Worm (Caenorhabditis elegans) whole organism, young adult: ENCODE results near the gene K01D12.5.

Experiments used
- D2030.7 ChIP-seq: fragments of 200-800 bp; sonication (Bioruptor generic); IDR thresholded peaks from 2 replicates; pipeline ENCODE4 v1.3.6; 2022; ENCODE audit warnings: missing genetic modification reagents, missing genetic modification characterization, missing compliant biosample characterization
- F33H1.4 ChIP-seq: fragments of 200-800 bp; sonication (Bioruptor generic); IDR thresholded peaks from 2 replicates; pipeline ENCODE4 v1.3.6; 2022; ENCODE audit warnings: missing genetic modification reagents, missing genetic modification characterization, missing compliant biosample characterization
- F37B4.10 ChIP-seq: fragments of 200-800 bp; sonication (Bioruptor generic); IDR thresholded peaks from 2 replicates; pipeline ENCODE4 v1.3.6; 2022; ENCODE audit warnings: missing genetic modification characterization, missing compliant biosample characterization
- F57A8.1 ChIP-seq: fragments of 200-800 bp; sonication (Bioruptor generic); optimal IDR thresholded peaks from 2 replicates; lab custom pipeline; 2018; ENCODE audit warnings: mild to moderate bottlenecking, missing genetic modification characterization, moderate library complexity, missing compliant biosample characterization
- K12H6.12 ChIP-seq: fragments of 200-800 bp; sonication (Bioruptor generic); optimal IDR thresholded peaks from 2 replicates; lab custom pipeline; 2018; ENCODE audit warnings: mild to moderate bottlenecking, missing genetic modification characterization, missing compliant biosample characterization
- T07F8.4 ChIP-seq: sonication (generic microtip); optimal IDR thresholded peaks from 2 replicates; lab custom pipeline; 2016; ENCODE audit warnings: mild to moderate bottlenecking, missing genetic modification characterization, moderate library complexity, missing compliant biosample characterization
- Y56A3A.18 ChIP-seq: fragments of 200-800 bp; sonication (Bioruptor generic); IDR thresholded peaks from 2 replicates; pipeline ENCODE4 v1.3.6; 2022; ENCODE audit warnings: missing genetic modification reagents, missing genetic modification characterization, missing compliant biosample characterization
- Y67H2A.10 ChIP-seq: fragments of 200-800 bp; sonication (Bioruptor generic); conservative IDR thresholded peaks from 2 replicates; pipeline ENCODE4 v1.3.6; 2022; ENCODE audit warnings: missing genetic modification reagents, missing genetic modification characterization, missing compliant biosample characterization
- akir-1 ChIP-seq: fragments of 200-800 bp; sonication (Bioruptor generic); optimal IDR thresholded peaks from 2 replicates; lab custom pipeline; 2018; ENCODE audit warnings: mild to moderate bottlenecking, missing genetic modification characterization, moderate library complexity, missing compliant biosample characterization
- ama-1 ChIP-seq, 3 experiments: fragments of 150-350 bp in 1 of 3; sonication (generic microtip) in 2 of 3; optimal IDR thresholded peaks; 2 replicates each; lab custom pipeline; 2014 to 2018; ENCODE audit warnings: missing biosample characterization in 2 of 3, missing genetic modification characterization in 2 of 3, missing genetic modification reagents in 2 of 3
- attf-3 ChIP-seq: fragments of 200-800 bp; sonication (Bioruptor generic); conservative IDR thresholded peaks from 2 replicates; pipeline ENCODE4 v1.3.6; 2022; ENCODE audit warnings: missing genetic modification reagents, missing genetic modification characterization, missing compliant biosample characterization
- bed-1 ChIP-seq: fragments of 200-800 bp; sonication (Bioruptor generic); IDR thresholded peaks from 2 replicates; pipeline ENCODE4 v1.3.6; 2022; ENCODE audit warnings: missing genetic modification reagents, missing genetic modification characterization, missing compliant biosample characterization
- ceh-27 ChIP-seq: fragments of 200-800 bp; sonication (Bioruptor generic); optimal IDR thresholded peaks from 2 replicates; lab custom pipeline; 2018; ENCODE audit warnings: mild to moderate bottlenecking, missing genetic modification characterization, moderate library complexity, missing compliant biosample characterization
- ceh-58 ChIP-seq: fragments of 200-800 bp; sonication (Bioruptor generic); IDR thresholded peaks from 2 replicates; pipeline ENCODE4 v1.3.6; 2022; ENCODE audit warnings: missing genetic modification characterization, missing compliant biosample characterization
- die-1 ChIP-seq: sonication (generic microtip); optimal IDR thresholded peaks from 2 replicates; lab custom pipeline; 2016; ENCODE audit warnings: missing genotype, mild to moderate bottlenecking, missing genetic modification characterization, missing compliant biosample characterization
- gei-17 ChIP-seq: fragments of 200-800 bp; sonication (Bioruptor generic); optimal IDR thresholded peaks from 2 replicates; lab custom pipeline; 2018; ENCODE audit warnings: mild to moderate bottlenecking, missing genetic modification characterization, missing compliant biosample characterization
- hsf-1 ChIP-seq: fragments of 200-800 bp; sonication (Bioruptor generic); IDR thresholded peaks from 2 replicates; pipeline ENCODE4 v1.3.6; 2022; ENCODE audit warnings: missing genetic modification reagents, missing genetic modification characterization, missing compliant biosample characterization
- let-607 ChIP-seq, 2 experiments: fragments of 200-800 bp in 1 of 2; sonication (Bioruptor generic) in 1 of 2; sonication (generic microtip) in 1 of 2; optimal IDR thresholded peaks; 2 replicates each; lab custom pipeline; 2016 to 2018; ENCODE audit warnings: mild to moderate bottlenecking in 2 of 2, missing compliant biosample characterization in 2 of 2, missing genetic modification characterization in 2 of 2, moderate library complexity in 2 of 2, missing genotype in 1 of 2
- lin-26 ChIP-seq: fragments of 200-800 bp; sonication (Bioruptor generic); IDR thresholded peaks from 2 replicates; pipeline ENCODE4 v1.3.6; 2022; ENCODE audit warnings: missing genetic modification reagents, missing genetic modification characterization, missing compliant biosample characterization
- lin-35 ChIP-seq, 3 experiments: fragments of 150-350 bp in 2 of 3; sonication (generic microtip) in 1 of 3; optimal IDR thresholded peaks; 2 replicates each; lab custom pipeline; 2014 to 2018; ENCODE audit warnings: missing biosample characterization in 3 of 3, missing genetic modification characterization in 3 of 3, missing genetic modification reagents in 3 of 3
- lir-1 ChIP-seq: fragments of 200-800 bp; sonication (Bioruptor generic); conservative IDR thresholded peaks from 2 replicates; pipeline ENCODE4 v1.3.6; 2022; ENCODE audit warnings: missing genetic modification reagents, missing genetic modification characterization, missing compliant biosample characterization
- lsy-27 ChIP-seq: sonication (generic microtip); optimal IDR thresholded peaks from 2 replicates; lab custom pipeline; 2017; ENCODE audit warnings: missing genetic modification characterization, mild to moderate bottlenecking, missing compliant biosample characterization, antibody characterized with exemption, missing genotype, borderline replicate concordance; ENCODE audit not compliant: insufficient read depth
- madf-6 ChIP-seq: fragments of 200-800 bp; sonication (Bioruptor generic); IDR thresholded peaks from 2 replicates; pipeline ENCODE4 v1.3.6; 2022; ENCODE audit warnings: missing genetic modification reagents, missing genetic modification characterization, missing compliant biosample characterization
- mcd-1 ChIP-seq: fragments of 200-800 bp; sonication (Bioruptor generic); IDR thresholded peaks from 2 replicates; pipeline ENCODE4 v1.3.6; 2022; ENCODE audit warnings: missing genetic modification reagents, missing genetic modification characterization, missing compliant biosample characterization
- mes-4 ChIP-seq: sonication (generic microtip); optimal IDR thresholded peaks from 2 replicates; lab custom pipeline; 2016; ENCODE audit warnings: missing genotype, missing genetic modification characterization, missing compliant biosample characterization
- nhr-120 ChIP-seq: fragments of 200-800 bp; sonication (Bioruptor generic); IDR thresholded peaks from 2 replicates; pipeline ENCODE4 v1.3.6; 2022; ENCODE audit warnings: missing genetic modification characterization, missing compliant biosample characterization
- nhr-179 ChIP-seq: sonication (generic microtip); optimal IDR thresholded peaks from 2 replicates; lab custom pipeline; 2016; ENCODE audit warnings: mild to moderate bottlenecking, missing genetic modification characterization, missing compliant biosample characterization
- nhr-80 ChIP-seq: sonication (generic microtip); optimal IDR thresholded peaks from 2 replicates; lab custom pipeline; 2016; ENCODE audit warnings: missing genetic modification characterization, missing compliant biosample characterization
- nhr-90 ChIP-seq: sonication (generic microtip); optimal IDR thresholded peaks from 2 replicates; lab custom pipeline; 2016; ENCODE audit warnings: missing genotype, mild to moderate bottlenecking, missing genetic modification characterization, missing compliant biosample characterization
- pbrm-1 ChIP-seq: fragments of 200-800 bp; sonication (Bioruptor generic); IDR thresholded peaks from 2 replicates; pipeline ENCODE4 v1.3.6; 2022; ENCODE audit warnings: missing genetic modification reagents, missing genetic modification characterization, missing compliant biosample characterization
- pha-4 ChIP-seq: fragments of 150-350 bp; sonication (generic microtip); optimal IDR thresholded peaks from 2 replicates; lab custom pipeline; 2014; ENCODE audit warnings: missing biosample characterization, missing genetic modification reagents, missing genetic modification characterization
- sdz-38 ChIP-seq: sonication (generic microtip); optimal IDR thresholded peaks from 2 replicates; lab custom pipeline; 2016; ENCODE audit warnings: missing genotype, missing genetic modification characterization, missing compliant biosample characterization
- snpc-1.1 ChIP-seq: sonication (generic microtip); optimal IDR thresholded peaks from 2 replicates; lab custom pipeline; 2017; ENCODE audit warnings: missing genetic modification characterization, mild to moderate bottlenecking, missing compliant biosample characterization, antibody characterized with exemption, moderate library complexity, missing genotype, missing genetic modification reagents; ENCODE audit not compliant: insufficient read depth
- snpc-1.3 ChIP-seq: sonication (generic microtip); optimal IDR thresholded peaks from 2 replicates; lab custom pipeline; 2017; ENCODE audit warnings: missing genetic modification characterization, mild to moderate bottlenecking, missing compliant biosample characterization, antibody characterized with exemption, moderate library complexity, missing genotype, missing genetic modification reagents; ENCODE audit not compliant: insufficient read depth
- tbp1 ChIP-seq: fragments of 200-800 bp; sonication (Bioruptor generic); optimal IDR thresholded peaks from 2 replicates; lab custom pipeline; 2018; ENCODE audit warnings: mild to moderate bottlenecking, missing genetic modification characterization, missing compliant biosample characterization
- tbx-9 ChIP-seq: sonication (generic microtip); optimal IDR thresholded peaks from 2 replicates; lab custom pipeline; 2016; ENCODE audit warnings: borderline replicate concordance, missing genetic modification characterization, inconsistent platforms, missing compliant biosample characterization
- unc-130 ChIP-seq: sonication (generic microtip); optimal IDR thresholded peaks from 2 replicates; lab custom pipeline; 2016; ENCODE audit warnings: missing genetic modification reagents, missing genetic modification characterization, missing compliant biosample characterization
- zim-3 ChIP-seq: sonication (generic microtip); optimal IDR thresholded peaks from 2 replicates; lab custom pipeline; 2017; ENCODE audit warnings: mild to moderate bottlenecking, missing genetic modification characterization, moderate library complexity, missing compliant biosample characterization
- ztf-25 ChIP-seq: fragments of 200-800 bp; sonication (Bioruptor generic); IDR thresholded peaks from 2 replicates; pipeline ENCODE4 v1.3.6; 2022; ENCODE audit warnings: missing genetic modification reagents, missing genetic modification characterization, missing compliant biosample characterization
- ztf-28 ChIP-seq: fragments of 200-800 bp; sonication (Bioruptor generic); IDR thresholded peaks from 2 replicates; pipeline ENCODE4 v1.3.6; 2022; ENCODE audit warnings: missing genetic modification reagents, missing genetic modification characterization, missing compliant biosample characterization
- ztf-6 ChIP-seq: fragments of 200-800 bp; sonication (Bioruptor generic); IDR thresholded peaks from 2 replicates; pipeline ENCODE4 v1.3.6; 2022; ENCODE audit warnings: missing genetic modification reagents, missing genetic modification characterization, missing compliant biosample characterization

Gene K01D12.5

ce11 chrV:12365104-12365503, 32.5 kb upstream of the K01D12.5 start, which contains the start of gene fipr-2 (continued):
- TF ChIP-seq ama-1 (optimal IDR thresholded peaks at IDR 0.05; lab: Kevin White, UChicago) (no peak), ama-1 (GFP tag; optimal IDR thresholded peaks at IDR 0.05; lab: Kevin White, UChicago) (no peak), ceh-27 (GFP tag; lab: Kevin White, UChicago) (no peak)

ce11 chrV:12369437-12369836, 28.2 kb upstream of the K01D12.5 start, which contains the start of gene gcy-13:
TSS of gene gcy-13 (minus strand) at chrV:12369537.
- TF ChIP-seq ztf-25 (GFP tag; lab: Robert Waterston, UW) (no peak), snpc-1.3 (tag; lab: Kevin White, UChicago) (no peak), ztf-28 (GFP tag; lab: Robert Waterston, UW) (no peak), attf-3 (no peak), F33H1.4 (GFP tag; lab: Robert Waterston, UW) (no peak), madf-6 (GFP tag; lab: Robert Waterston, UW) (no peak), F37B4.10 (no peak), zim-3 (no peak), hsf-1 (GFP tag; lab: Robert Waterston, UW) (no peak), pha-4 (tag; lab: Kevin White, UChicago) (no peak), gei-17 (GFP tag; lab: Kevin White, UChicago) (no peak), T07F8.4 (tag; lab: Kevin White, UChicago) (no peak), tbx-9 (no peak)

- TF ChIP-seq ceh-58 (no peak), nhr-120 (no peak), nhr-90 (tag; lab: Kevin White, UChicago) (no peak), ztf-6 (GFP tag; lab: Robert Waterston, UW) (no peak), Y67H2A.10 (GFP tag; lab: Robert Waterston, UW) (no peak), F57A8.1 (GFP tag; lab: Kevin White, UChicago) (no peak), T07F8.4 (tag; lab: Kevin White, UChicago) (no peak), lin-26 (GFP tag; lab: Robert Waterston, UW) (no peak), zim-3 (no peak), D2030.7 (GFP tag; lab: Robert Waterston, UW) (no peak), snpc-1.1 (tag; lab: Kevin White, UChicago) (no peak), lsy-27 (tag; lab: Kevin White, UChicago) (no peak), nhr-179 (tag; lab: Kevin White, UChicago) (no peak), let-607 (tag; optimal IDR thresholded peaks at IDR 0.05; lab: Kevin White, UChicago) (no peak), pbrm-1 (GFP tag; lab: Robert Waterston, UW) (no peak), mcd-1 (no peak)
- TF ChIP-seq, all 124 proteins: peak for 0
Measured at ce11 chrV:12371386-12371785, 26.3 kb upstream of the K01D12.5 start, which contains the start of gene F23H12.7. TSS of gene F23H12.7 (plus strand) at chrV:12371686.

- TF ChIP-seq attf-3: peak; percentile 55; the same call in 1 of the 2 replicates
Measured at ce11 chrV:12374252-12374651, 23.4 kb upstream of the K01D12.5 start, which contains the start of gene F23H12.10. TSS of gene F23H12.10 (minus strand) at chrV:12374263.

- TF ChIP-seq Y56A3A.18 (GFP tag; lab: Robert Waterston, UW): no peak
- TF ChIP-seq mes-4 (tag; lab: Kevin White, UChicago): no peak
- TF ChIP-seq K12H6.12 (tag; lab: Kevin White, UChicago): no peak
- no peak for TF ChIP-seq lin-35 (GFP tag; optimal IDR thresholded peaks at IDR 0.05; lab: Kevin White, UChicago)
- TF ChIP-seq tbp1 (GFP tag; lab: Kevin White, UChicago): no peak
- no peak for TF ChIP-seq ztf-28 (GFP tag; lab: Robert Waterston, UW)
- no peak for TF ChIP-seq akir-1 (GFP tag; lab: Kevin White, UChicago)
- no peak for TF ChIP-seq sdz-38
- no peak for TF ChIP-seq ceh-27 (GFP tag; lab: Kevin White, UChicago)
- no peak for TF ChIP-seq unc-130 (GFP tag; lab: Kevin White, UChicago)
- TF ChIP-seq bed-1: no peak
- no peak for TF ChIP-seq die-1 (tag; lab: Kevin White, UChicago)
- TF ChIP-seq nhr-80: no peak
- TF ChIP-seq lir-1 (GFP tag; lab: Robert Waterston, UW): no peak
Measured at ce11 chrV:12377256-12377655, 20.4 kb upstream of the K01D12.5 start, which contains the start of gene K01D12.1. TSS of gene K01D12.1 (plus strand) at chrV:12377556.
